Worm (Caenorhabditis elegans) whole organism, young adult: Measurements from ENCODE around the gene srb-3.

Experiments used
- F57C9.4 ChIP-seq: sonication (generic microtip); optimal IDR thresholded peaks from 2 replicates; lab custom pipeline; 2017; ENCODE audit warnings: mild to moderate bottlenecking, missing genetic modification characterization, missing compliant biosample characterization
- madf-10 ChIP-seq: sonication (generic microtip); optimal IDR thresholded peaks from 2 replicates; lab custom pipeline; 2016; ENCODE audit warnings: mild to moderate bottlenecking, missing genetic modification characterization, missing compliant biosample characterization
- snpc-4 ChIP-seq, 5 experiments: fragments of 150-350 bp in 1 of 5; sonication (generic microtip) in 4 of 5; optimal IDR thresholded peaks; 2 replicates each; lab custom pipeline; 2014 to 2018; ENCODE audit warnings: missing genetic modification characterization in 5 of 5, missing biosample characterization in 3 of 5, antibody characterized with exemption in 2 of 5, mild to moderate bottlenecking in 2 of 5, missing compliant biosample characterization in 2 of 5, missing genotype in 2 of 5, moderate library complexity in 2 of 5, missing genetic modification reagents in 1 of 5
- tlf-1 ChIP-seq: fragments of 200-800 bp; sonication (Bioruptor generic); optimal IDR thresholded peaks from 2 replicates; lab custom pipeline; 2018; ENCODE audit warnings: mild to moderate bottlenecking, missing genetic modification characterization, missing compliant biosample characterization
- unc-130 ChIP-seq: sonication (generic microtip); optimal IDR thresholded peaks from 2 replicates; lab custom pipeline; 2016; ENCODE audit warnings: missing genetic modification reagents, missing genetic modification characterization, missing compliant biosample characterization
- ztf-22 ChIP-seq: fragments of 200-800 bp; sonication (Bioruptor generic); optimal IDR thresholded peaks from 2 replicates; lab custom pipeline; 2018; ENCODE audit warnings: mild to moderate bottlenecking, missing genetic modification characterization, moderate library complexity, missing compliant biosample characterization

- TF ChIP-seq snpc-4 (GFP tag; optimal IDR thresholded peaks at IDR 0.05; lab: Kevin White, UChicago) (no peak), snpc-4 (tag; optimal IDR thresholded peaks at IDR 0.05; lab: Kevin White, UChicago) (no peak), madf-10 (tag; lab: Kevin White, UChicago) (no peak), unc-130 (GFP tag; lab: Kevin White, UChicago) (no peak), F57C9.4 (tag; lab: Kevin White, UChicago) (no peak), tlf-1 (GFP tag; lab: Kevin White, UChicago) (no peak), ztf-22 (GFP tag; lab: Kevin White, UChicago) (no peak)
Observed at ce11 chrII:5202930-5203329, 36.3 kb upstream of the srb-3 start, which contains the start of gene ampd-1.
